Fruit fly (Drosophila melanogaster) whole organism, embryonic: ENCODE data around the gene IleRS-m.

ENCODE experiments used
- Ada2b ChIP-seq: fragments of 200-800 bp; sonication (Bioruptor generic); IDR thresholded peaks from 2 replicates; pipeline ENCODE4 v1.3.6; 2022; ENCODE audit warnings: missing biosample characterization, missing genetic modification characterization
- CG10274 ChIP-seq: fragments of 200-800 bp; sonication (Bioruptor generic); optimal IDR thresholded peaks from 3 replicates; lab custom pipeline; 2017; ENCODE audit warnings: missing biosample characterization, mild to moderate bottlenecking, missing genetic modification characterization
- CG11696 ChIP-seq: fragments of 200-800 bp; sonication (Bioruptor generic); IDR thresholded peaks from 2 replicates; pipeline ENCODE4 v1.3.6; 2022; ENCODE audit warnings: missing biosample characterization, missing genetic modification characterization
- CG11723 ChIP-seq: fragments of 200-800 bp; sonication (Bioruptor generic); optimal IDR thresholded peaks from 2 replicates; lab custom pipeline; 2017; ENCODE audit warnings: missing biosample characterization, mild to moderate bottlenecking, missing genetic modification characterization
- CG13296 ChIP-seq: fragments of 200-800 bp; sonication (Bioruptor generic); optimal IDR thresholded peaks from 3 replicates; lab custom pipeline; 2018; ENCODE audit warnings: missing biosample characterization, mild to moderate bottlenecking, missing genetic modification characterization
- CG13775 ChIP-seq: fragments of 200-800 bp; sonication (Bioruptor generic); optimal IDR thresholded peaks from 3 replicates; lab custom pipeline; 2017; ENCODE audit warnings: missing biosample characterization, mild to moderate bottlenecking, missing genetic modification characterization
- CG14965 ChIP-seq: fragments of 200-800 bp; sonication (Bioruptor generic); optimal IDR thresholded peaks from 2 replicates; lab custom pipeline; 2016; ENCODE audit warnings: missing biosample characterization, missing genetic modification characterization, borderline replicate concordance
- CG15073 ChIP-seq: fragments of 200-800 bp; sonication (Bioruptor generic); optimal IDR thresholded peaks from 2 replicates; lab custom pipeline; 2016; ENCODE audit warnings: missing biosample characterization, missing genetic modification characterization
- CG17361 ChIP-seq: fragments of 200-800 bp; sonication (Bioruptor generic); IDR thresholded peaks from 3 replicates; pipeline ENCODE4 v1.3.6; 2022; ENCODE audit warnings: missing biosample characterization, missing genetic modification characterization
- CG30403 ChIP-seq: fragments of 200-800 bp; sonication (Bioruptor generic); optimal IDR thresholded peaks from 3 replicates; lab custom pipeline; 2016; ENCODE audit warnings: missing biosample characterization, missing genetic modification characterization
- CG31388 ChIP-seq: fragments of 200-800 bp; sonication (Bioruptor generic); optimal IDR thresholded peaks from 2 replicates; lab custom pipeline; 2016; ENCODE audit warnings: missing biosample characterization, missing genetic modification characterization
- CG3163 ChIP-seq: fragments of 200-800 bp; sonication (Bioruptor generic); optimal IDR thresholded peaks from 3 replicates; lab custom pipeline; 2016; ENCODE audit warnings: missing biosample characterization, missing genetic modification characterization
- CG32772 ChIP-seq: fragments of 200-800 bp; sonication (Bioruptor generic); IDR thresholded peaks from 2 replicates; pipeline ENCODE4 v1.3.6; 2022; ENCODE audit warnings: missing biosample characterization, missing genetic modification characterization
- CG33557 ChIP-seq: fragments of 200-800 bp; sonication (Bioruptor generic); optimal IDR thresholded peaks from 2 replicates; lab custom pipeline; 2019; ENCODE audit warnings: missing biosample characterization, mild to moderate bottlenecking, missing genetic modification characterization, moderate library complexity
- CG4360 ChIP-seq: fragments of 200-800 bp; sonication (Bioruptor generic); IDR thresholded peaks from 2 replicates; pipeline ENCODE4 v1.3.6; 2022; ENCODE audit warnings: missing biosample characterization, missing genetic modification characterization
- CG9727 ChIP-seq: fragments of 200-800 bp; sonication (Bioruptor generic); optimal IDR thresholded peaks from 3 replicates; lab custom pipeline; 2017; ENCODE audit warnings: missing biosample characterization, mild to moderate bottlenecking, missing genetic modification characterization
- D19B ChIP-seq: fragments of 200-800 bp; sonication (Bioruptor generic); optimal IDR thresholded peaks from 2 replicates; lab custom pipeline; 2017; ENCODE audit warnings: missing biosample characterization, mild to moderate bottlenecking, missing genetic modification characterization
- Dp ChIP-seq: fragments of 200-800 bp; sonication (Bioruptor generic); optimal IDR thresholded peaks from 2 replicates; lab custom pipeline; 2018; ENCODE audit warnings: missing biosample characterization, mild to moderate bottlenecking, missing genetic modification characterization, moderate library complexity
- E2f1 ChIP-seq: fragments of 200-800 bp; sonication (Bioruptor generic); IDR thresholded peaks from 2 replicates; pipeline ENCODE4 v1.3.6; 2022; ENCODE audit warnings: missing biosample characterization, missing genetic modification characterization
- Fer3 ChIP-seq: fragments of 200-800 bp; sonication (Bioruptor generic); optimal IDR thresholded peaks from 2 replicates; lab custom pipeline; 2018; ENCODE audit warnings: missing biosample characterization, mild to moderate bottlenecking, missing genetic modification characterization, moderate library complexity
- HHEX ChIP-seq: fragments of 200-800 bp; sonication (Bioruptor generic); optimal IDR thresholded peaks from 3 replicates; lab custom pipeline; 2017; ENCODE audit warnings: missing biosample characterization, mild to moderate bottlenecking, missing genetic modification characterization, missing genetic modification reagents
- HLH3B ChIP-seq: fragments of 200-800 bp; sonication (Bioruptor generic); IDR thresholded peaks from 2 replicates; pipeline ENCODE4 v1.3.6; 2022; ENCODE audit warnings: missing biosample characterization, missing genetic modification characterization
- Hr78 ChIP-seq, 2 experiments: fragments of 200-800 bp in 1 of 2; fragments of >200 bp in 1 of 2; sonication (Bioruptor generic) in 1 of 2; optimal IDR thresholded peaks; 2 replicates each; lab custom pipeline; 2017 to 2019; ENCODE audit warnings: missing biosample characterization in 2 of 2, missing genetic modification characterization in 2 of 2, mild to moderate bottlenecking in 1 of 2, moderate library complexity in 1 of 2
- Med ChIP-seq: fragments of 200-800 bp; sonication (Bioruptor generic); peaks from one replicate; lab custom pipeline; 2016; ENCODE audit warnings: missing biosample characterization, missing genetic modification characterization, mild to moderate bottlenecking, inconsistent platforms, moderate library complexity
- Nf-YC ChIP-seq: fragments of 200-800 bp; optimal IDR thresholded peaks from 3 replicates; lab custom pipeline; 2019; ENCODE audit warnings: missing biosample characterization, mild to moderate bottlenecking, missing genetic modification characterization, moderate library complexity
- NfI ChIP-seq: fragments of 200-800 bp; sonication (Bioruptor generic); optimal IDR thresholded peaks from 3 replicates; lab custom pipeline; 2018; ENCODE audit warnings: missing biosample characterization, mild to moderate bottlenecking, missing genetic modification characterization, moderate library complexity
- Pdp1 ChIP-seq, 2 experiments: fragments of 200-800 bp; sonication (Bioruptor generic); optimal IDR thresholded peaks; 3 replicates each; lab custom pipeline; 2016; ENCODE audit warnings: missing biosample characterization in 2 of 2, missing genetic modification characterization in 2 of 2, mild to moderate bottlenecking in 1 of 2, moderate library complexity in 1 of 2
- Ssrp ChIP-seq: fragments of 200-800 bp; sonication (Bioruptor generic); optimal IDR thresholded peaks from 2 replicates; lab custom pipeline; 2018; ENCODE audit warnings: missing biosample characterization, mild to moderate bottlenecking, missing genetic modification characterization, moderate library complexity
- Xbp1 ChIP-seq: fragments of 200-800 bp; sonication (Bioruptor generic); optimal IDR thresholded peaks from 3 replicates; lab custom pipeline; 2016; ENCODE audit warnings: missing biosample characterization, mild to moderate bottlenecking, missing genetic modification characterization
- cas ChIP-seq: fragments of 200-800 bp; sonication (Bioruptor generic); IDR thresholded peaks from 2 replicates; pipeline ENCODE4 v1.3.6; 2022; ENCODE audit warnings: missing biosample characterization, missing genetic modification characterization
- ci ChIP-seq: fragments of 200-800 bp; sonication (Bioruptor generic); IDR thresholded peaks from 3 replicates; pipeline ENCODE4 v1.3.6; 2022; ENCODE audit warnings: missing biosample characterization, missing genetic modification characterization
- crc ChIP-seq: fragments of 200-800 bp; sonication (Bioruptor generic); optimal IDR thresholded peaks from 2 replicates; lab custom pipeline; 2016; ENCODE audit warnings: missing biosample characterization, missing genetic modification characterization
- dm ChIP-seq: fragments of 200-800 bp; sonication (Bioruptor generic); optimal IDR thresholded peaks from 3 replicates; lab custom pipeline; 2016; ENCODE audit warnings: missing biosample characterization, missing genetic modification characterization
- dpn ChIP-seq, 2 experiments: fragments of 200-800 bp; sonication (Bioruptor generic); optimal IDR thresholded peaks; 3 replicates each; lab custom pipeline; 2016; ENCODE audit warnings: missing biosample characterization in 2 of 2, missing genetic modification characterization in 2 of 2
- gcm2 ChIP-seq: fragments of 200-800 bp; sonication (Bioruptor generic); optimal IDR thresholded peaks from 2 replicates; lab custom pipeline; 2016; ENCODE audit warnings: missing biosample characterization, missing genetic modification characterization
- gem ChIP-seq: fragments of 200-800 bp; sonication (Bioruptor generic); optimal IDR thresholded peaks from 2 replicates; lab custom pipeline; 2019; ENCODE audit warnings: missing biosample characterization, mild to moderate bottlenecking, missing genetic modification characterization, moderate library complexity
- h ChIP-seq: fragments of >200 bp; optimal IDR thresholded peaks from 2 replicates; lab custom pipeline; 2017
- nau ChIP-seq: fragments of 200-800 bp; sonication (Bioruptor generic); optimal IDR thresholded peaks from 3 replicates; lab custom pipeline; 2017; ENCODE audit warnings: missing biosample characterization, mild to moderate bottlenecking, missing genetic modification characterization, missing genetic modification reagents
- nmo ChIP-seq: fragments of 200-800 bp; sonication (Bioruptor generic); optimal IDR thresholded peaks from 2 replicates; lab custom pipeline; 2018; ENCODE audit warnings: missing biosample characterization, mild to moderate bottlenecking, missing genetic modification characterization, moderate library complexity
- p53 ChIP-seq: fragments of 200-800 bp; sonication (Bioruptor generic); optimal IDR thresholded peaks from 2 replicates; lab custom pipeline; 2016; ENCODE audit warnings: missing biosample characterization, missing genetic modification characterization
- pan ChIP-seq, 4 experiments: fragments of >200 bp in 3 of 4; fragments of 200-800 bp in 1 of 4; sonication (Bioruptor generic) in 1 of 4; optimal IDR thresholded peaks in 3 of 4; IDR thresholded peaks in 1 of 4; 2 replicates each; pipeline versions ENCODE4 v1.3.6 to Lab custom; 2017 to 2022; ENCODE audit warnings: missing biosample characterization in 2 of 4, missing genetic modification characterization in 2 of 4, mixed read lengths in 1 of 4
- pfk ChIP-seq: fragments of 200-800 bp; sonication (Bioruptor generic); optimal IDR thresholded peaks from 2 replicates; lab custom pipeline; 2018; ENCODE audit warnings: missing biosample characterization, mild to moderate bottlenecking, missing genetic modification characterization, moderate library complexity
- pita ChIP-seq: fragments of 200-800 bp; sonication (Bioruptor generic); optimal IDR thresholded peaks from 2 replicates; lab custom pipeline; 2017; ENCODE audit warnings: missing biosample characterization, mild to moderate bottlenecking, missing genetic modification characterization
- salm ChIP-seq: fragments of 200-800 bp; sonication (Bioruptor generic); optimal IDR thresholded peaks from 2 replicates; lab custom pipeline; 2018; ENCODE audit warnings: missing biosample characterization, mild to moderate bottlenecking, missing genetic modification characterization
- so ChIP-seq: fragments of 200-800 bp; sonication (Bioruptor generic); IDR thresholded peaks from 3 replicates; pipeline ENCODE4 v1.3.6; 2022; ENCODE audit warnings: missing biosample characterization, missing genetic modification characterization
- stc ChIP-seq: fragments of 200-800 bp; sonication (Bioruptor generic); IDR thresholded peaks from 2 replicates; pipeline ENCODE4 v1.3.6; 2022; ENCODE audit warnings: missing biosample characterization, missing genetic modification characterization
- tll ChIP-seq, 2 experiments: fragments of 200-800 bp in 1 of 2; fragments of >200 bp in 1 of 2; sonication (Bioruptor generic) in 1 of 2; optimal IDR thresholded peaks; 2 replicates each; lab custom pipeline; 2017 to 2019; ENCODE audit warnings: missing biosample characterization in 2 of 2, missing genetic modification characterization in 2 of 2, mild to moderate bottlenecking in 1 of 2, moderate library complexity in 1 of 2
- toy ChIP-seq: fragments of 200-800 bp; sonication (Bioruptor generic); IDR thresholded peaks from 2 replicates; pipeline ENCODE4 v1.3.6; 2022; ENCODE audit warnings: missing biosample characterization, missing genetic modification characterization
- wor ChIP-seq: fragments of 200-800 bp; sonication (Bioruptor generic); IDR thresholded peaks from 2 replicates; pipeline ENCODE4 v1.3.6; 2022; ENCODE audit warnings: missing biosample characterization, missing genetic modification characterization
- zfh2 ChIP-seq: fragments of 200-800 bp; sonication (Bioruptor generic); optimal IDR thresholded peaks from 2 replicates; lab custom pipeline; 2016; ENCODE audit warnings: missing biosample characterization, missing genetic modification characterization

The IleRS-m gene

dm6 chr3L:16146539-16146934, 46.5 kb downstream of the IleRS-m start (continued):
- TF ChIP-seq pan (optimal IDR thresholded peaks at IDR 0.05; lab: Kevin White, UChicago) (no peak), pan (GFP tag; optimal IDR thresholded peaks at IDR 0.05 in 1 of 2, IDR thresholded peaks at IDR 0.05 in 1 of 2) (peak in 1 of 2 experiments; percentile 51), dm (GFP tag; lab: Kevin White, UChicago) (no peak), so (GFP tag; lab: Robert Waterston, UW) (no peak), CG13296 (GFP tag; lab: Kevin White, UChicago) (peak; percentile 34), CG32772 (GFP tag; lab: Robert Waterston, UW) (no peak), E2f1 (GFP tag; lab: Robert Waterston, UW) (0 out of 2 replicates have a peak, but pooled peaks have one; percentile 11), NfI (GFP tag; lab: Kevin White, UChicago) (peak; percentile 43), HHEX (GFP tag; lab: Kevin White, UChicago) (no peak), salm (tag; lab: Kevin White, UChicago) (no peak), h (lab: Kevin White, UChicago) (no peak), Fer3 (tag; lab: Kevin White, UChicago) (peak; percentile 71), Dp (GFP tag; lab: Kevin White, UChicago) (no peak), CG31388 (GFP tag; lab: Kevin White, UChicago) (no peak), Ada2b (peak; percentile 31; the same call in 1 of the 2 replicates), CG14965 (GFP tag; lab: Kevin White, UChicago) (no peak), pita (GFP tag; lab: Kevin White, UChicago) (no peak), CG33557 (GFP tag; lab: Kevin White, UChicago) (no peak), pfk (GFP tag; lab: Kevin White, UChicago) (no peak), ci (GFP tag; lab: Robert Waterston, UW) (no peak), CG9727 (GFP tag; lab: Kevin White, UChicago) (peak; percentile 50), CG11696 (GFP tag; lab: Robert Waterston, UW) (no peak), CG10274 (GFP tag; lab: Kevin White, UChicago) (no peak), HLH3B (0 out of 2 replicates have a peak, but pooled peaks have one; percentile 11), Hr78 (GFP tag; optimal IDR thresholded peaks at IDR 0.05; lab: Kevin White, UChicago) (no peak), CG3163 (GFP tag; lab: Kevin White, UChicago) (no peak), p53 (GFP tag; lab: Kevin White, UChicago) (no peak), CG15073 (GFP tag; lab: Kevin White, UChicago) (no peak), stc (GFP tag; lab: Robert Waterston, UW) (no peak), cas (0 out of 2 replicates have a peak, but pooled peaks have one; percentile 43), gem (tag; lab: Kevin White, UChicago) (peak; percentile 65), CG11723 (no peak), gcm2 (GFP tag; lab: Kevin White, UChicago) (no peak), CG17361 (0 out of 3 replicates have a peak, but pooled peaks have one; percentile 18), crc (GFP tag; lab: Kevin White, UChicago) (no peak), tll (GFP tag; optimal IDR thresholded peaks at IDR 0.05; lab: Kevin White, UChicago) (no peak), D19B (GFP tag; lab: Kevin White, UChicago) (peak; percentile 12), Med (GFP tag; lab: Kevin White, UChicago) (peak; percentile 56), dpn (GFP tag; optimal IDR thresholded peaks at IDR 0.05; lab: Kevin White, UChicago) (peak in 1 of 2 experiments; percentile 0), CG13775 (peak; percentile 16), nau (GFP tag; lab: Kevin White, UChicago) (no peak), wor (GFP tag; lab: Robert Waterston, UW) (no peak), nmo (GFP tag; lab: Kevin White, UChicago) (peak; percentile 14), zfh2 (GFP tag; lab: Kevin White, UChicago) (peak; percentile 9), Pdp1 (GFP tag; optimal IDR thresholded peaks at IDR 0.05; lab: Kevin White, UChicago) (peak in 1 of 2 experiments; percentile 19), CG30403 (GFP tag; lab: Kevin White, UChicago) (peak; percentile 44), Nf-YC (tag; lab: Kevin White, UChicago) (peak; percentile 58), Ssrp (tag; lab: Kevin White, UChicago) (peak; percentile 4), Xbp1 (GFP tag; lab: Kevin White, UChicago) (peak; percentile 21), CG4360 (GFP tag; lab: Robert Waterston, UW) (no peak), toy (no peak)
